1 fruit fly cellular context compared by ENCODE assay signal in the genomic region with DNA sequence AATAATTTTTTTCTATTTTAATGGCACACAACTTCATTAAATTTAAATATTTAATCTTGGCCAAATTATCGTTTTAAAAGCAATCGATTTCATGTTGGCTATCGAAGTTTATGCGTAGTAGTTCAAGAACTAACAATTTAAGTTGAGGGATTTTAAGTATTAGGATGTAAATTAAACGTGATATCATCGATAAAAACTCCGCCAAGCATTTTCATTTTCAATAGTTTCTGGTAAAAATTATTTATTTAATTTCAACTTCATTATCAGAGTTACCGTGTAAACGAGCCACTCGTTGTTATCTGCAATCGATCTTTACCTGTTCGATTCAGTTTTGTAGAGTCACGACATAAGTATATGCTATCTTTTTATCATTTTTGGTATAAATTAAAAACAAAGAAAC.
A peak's percentile ranks its signal among the peaks of the same experiment; 100 is the strongest.
TF ChIP-seq lines count a peak whose summit lies in the region.

No protein-coding gene starts in this region.

TF ChIP-seq in whole organism, embryonic, 481 proteins besides CTCF, POLR2A, EP300 and RAD21 (continued from another document):
- TF ChIP-seq sd (tag; optimal IDR thresholded peaks at IDR 0.05; lab: Kevin White, UChicago) (peak; percentile 88), Opbp (GFP tag; IDR thresholded peaks at IDR 0.05; lab: Robert Waterston, UW; ENCODE audit: partially characterized antibody) (no peak), CG30431 (GFP tag; optimal IDR thresholded peaks at IDR 0.05; lab: Kevin White, UChicago) (peak; percentile 94), CG4820 (GFP tag; optimal IDR thresholded peaks at IDR 0.05; lab: Kevin White, UChicago) (peak; percentile 100), Sry-δ (GFP tag; optimal IDR thresholded peaks at IDR 0.05; lab: Kevin White, UChicago) (peak; percentile 66)
TF ChIP-seq in whole organism, embryonic: peak in this region for 439.
